Fruit fly (Drosophila melanogaster): ENCODE results near the gene Rab11.

DNA sequence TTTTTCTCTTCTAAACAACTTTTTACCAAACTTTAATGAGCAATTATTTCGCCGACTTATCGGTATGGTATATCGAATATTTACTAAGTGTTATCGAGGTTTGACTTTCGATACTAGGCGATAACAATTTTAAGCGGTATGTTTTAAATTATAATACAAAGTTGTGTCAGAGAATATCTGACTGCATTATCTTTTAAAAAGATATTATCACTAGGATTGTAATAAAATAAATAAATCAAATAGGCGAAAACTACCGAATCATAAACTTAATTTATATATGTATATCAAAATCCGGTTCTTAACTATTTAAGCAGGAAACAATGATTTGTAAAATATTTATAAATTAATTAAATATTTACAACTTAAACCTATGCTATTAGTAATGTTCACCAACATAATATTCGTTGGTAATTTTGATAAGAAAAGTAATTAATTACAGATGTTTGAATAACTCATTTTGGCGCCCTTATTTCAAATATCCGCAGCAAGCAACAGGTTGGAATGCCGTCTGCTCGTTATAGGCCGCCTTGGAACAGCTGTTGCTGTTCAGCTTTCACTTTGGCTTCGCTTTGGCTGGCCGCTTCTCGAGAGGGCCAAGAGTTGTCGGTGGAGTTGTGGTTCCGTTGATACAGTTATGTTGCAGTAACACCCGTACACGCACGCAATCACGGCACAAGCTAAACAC lies 3.2 kb upstream of the Rab11 start, which contains the start of the genes Sec15 and rtet:
- no peak for TF ChIP-seq pan (optimal IDR thresholded peaks at IDR 0.05)
- no peak for TF ChIP-seq EcR (GFP tag; optimal IDR thresholded peaks at IDR 0.05)
- no peak for TF ChIP-seq Dll (optimal IDR thresholded peaks at IDR 0.05)

All from whole organism.